Worm (Caenorhabditis elegans) whole organism, young adult: Measurements from ENCODE around the gene srz-90.

Experiments used
- C06A6.2 ChIP-seq: fragments of 200-800 bp; sonication (Bioruptor generic); conservative IDR thresholded peaks from 2 replicates; pipeline ENCODE4 v1.3.6; 2022; ENCODE audit warnings: missing genetic modification characterization, missing compliant biosample characterization
- F10E7.11 ChIP-seq: sonication (generic microtip); optimal IDR thresholded peaks from 2 replicates; lab custom pipeline; 2017; ENCODE audit warnings: mild to moderate bottlenecking, missing genetic modification characterization, moderate library complexity, missing compliant biosample characterization
- F55B11.4 ChIP-seq: sonication (generic microtip); optimal IDR thresholded peaks from 2 replicates; lab custom pipeline; 2016; ENCODE audit warnings: missing compliant biosample characterization, missing genetic modification characterization, borderline replicate concordance; ENCODE audit not compliant: insufficient read depth
- T07F8.4 ChIP-seq: sonication (generic microtip); optimal IDR thresholded peaks from 2 replicates; lab custom pipeline; 2016; ENCODE audit warnings: mild to moderate bottlenecking, missing genetic modification characterization, moderate library complexity, missing compliant biosample characterization
- Y79H2A.3 ChIP-seq: fragments of 200-800 bp; sonication (Bioruptor generic); conservative IDR thresholded peaks from 2 replicates; pipeline ENCODE4 v1.3.6; 2022; ENCODE audit warnings: missing genetic modification reagents, missing genetic modification characterization, missing compliant biosample characterization
- Y95B8A.8 ChIP-seq: fragments of 200-800 bp; sonication (Bioruptor generic); IDR thresholded peaks from 2 replicates; pipeline ENCODE4 v1.3.6; 2022; ENCODE audit warnings: missing genetic modification reagents, missing genetic modification characterization, missing compliant biosample characterization
- ama-1 ChIP-seq, 3 experiments: fragments of 150-350 bp in 1 of 3; sonication (generic microtip) in 2 of 3; optimal IDR thresholded peaks; 2 replicates each; lab custom pipeline; 2014 to 2018; ENCODE audit warnings: missing biosample characterization in 2 of 3, missing genetic modification characterization in 2 of 3, missing genetic modification reagents in 2 of 3
- atf-7 ChIP-seq: sonication (generic microtip); optimal IDR thresholded peaks from 2 replicates; lab custom pipeline; 2017; ENCODE audit warnings: mild to moderate bottlenecking, missing genetic modification characterization, missing compliant biosample characterization
- ceh-40 ChIP-seq: fragments of 200-800 bp; sonication (Bioruptor generic); IDR thresholded peaks from 2 replicates; pipeline ENCODE4 v1.3.6; 2022; ENCODE audit warnings: missing genetic modification characterization, missing compliant biosample characterization
- hlh-26 ChIP-seq: fragments of 200-800 bp; sonication (Bioruptor generic); conservative IDR thresholded peaks from 2 replicates; pipeline ENCODE4 v1.3.6; 2022; ENCODE audit warnings: missing genetic modification reagents, missing genetic modification characterization, missing compliant biosample characterization
- lag-1 ChIP-seq: fragments of 200-800 bp; sonication (Bioruptor generic); IDR thresholded peaks from 2 replicates; pipeline ENCODE4 v1.3.6; 2022; ENCODE audit warnings: missing genetic modification reagents, missing genetic modification characterization, missing compliant biosample characterization
- lin-26 ChIP-seq: fragments of 200-800 bp; sonication (Bioruptor generic); IDR thresholded peaks from 2 replicates; pipeline ENCODE4 v1.3.6; 2022; ENCODE audit warnings: missing genetic modification reagents, missing genetic modification characterization, missing compliant biosample characterization
- lir-1 ChIP-seq: fragments of 200-800 bp; sonication (Bioruptor generic); conservative IDR thresholded peaks from 2 replicates; pipeline ENCODE4 v1.3.6; 2022; ENCODE audit warnings: missing genetic modification reagents, missing genetic modification characterization, missing compliant biosample characterization
- mcd-1 ChIP-seq: fragments of 200-800 bp; sonication (Bioruptor generic); IDR thresholded peaks from 2 replicates; pipeline ENCODE4 v1.3.6; 2022; ENCODE audit warnings: missing genetic modification reagents, missing genetic modification characterization, missing compliant biosample characterization
- mxl-1 ChIP-seq: sonication (generic microtip); optimal IDR thresholded peaks from 2 replicates; lab custom pipeline; 2016; ENCODE audit warnings: missing genetic modification characterization, missing compliant biosample characterization
- somi-1 ChIP-seq: fragments of 200-800 bp; sonication (Bioruptor generic); optimal IDR thresholded peaks from 2 replicates; lab custom pipeline; 2018; ENCODE audit warnings: mild to moderate bottlenecking, missing genetic modification characterization, missing compliant biosample characterization
- zim-3 ChIP-seq: sonication (generic microtip); optimal IDR thresholded peaks from 2 replicates; lab custom pipeline; 2017; ENCODE audit warnings: mild to moderate bottlenecking, missing genetic modification characterization, moderate library complexity, missing compliant biosample characterization

The srz-90 gene

DNA sequence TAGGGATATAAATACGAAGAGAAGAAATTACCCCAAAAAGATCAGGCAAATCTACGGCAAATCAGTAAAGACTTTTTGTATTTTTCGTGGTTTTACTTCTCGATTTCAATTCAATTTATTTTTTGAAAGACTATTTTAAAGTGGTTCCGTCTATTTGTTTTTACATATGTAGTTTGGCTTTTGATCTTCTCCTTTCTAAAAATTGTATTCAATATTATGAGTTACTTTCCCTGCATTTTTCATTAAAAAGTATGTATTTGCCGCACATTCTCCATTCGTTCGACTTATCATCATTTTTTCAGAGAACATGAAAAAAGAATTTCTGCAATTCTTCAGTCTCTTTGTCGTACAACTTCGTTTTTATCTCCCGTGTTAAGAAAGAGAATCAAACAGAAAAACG is 39.0 kb downstream of the srz-90 start, which contains the start of gene C38D9.2:
TSS of gene C38D9.2 (plus strand) at position 301 of the 400 bp plus-strand sequence.
- TF ChIP-seq mcd-1 (GFP tag; lab: Robert Waterston, UW): no peak
- no peak for TF ChIP-seq T07F8.4
- no peak for TF ChIP-seq mxl-1 (tag; lab: Kevin White, UChicago)
- no peak for TF ChIP-seq ama-1 (optimal IDR thresholded peaks at IDR 0.05; lab: Kevin White, UChicago)
- no peak for TF ChIP-seq ama-1 (GFP tag; optimal IDR thresholded peaks at IDR 0.05; lab: Kevin White, UChicago)
- no peak for TF ChIP-seq hlh-26 (GFP tag; lab: Robert Waterston, UW)
- TF ChIP-seq lin-26: no peak
- no peak for TF ChIP-seq Y95B8A.8
- no peak for TF ChIP-seq lir-1 (GFP tag; lab: Robert Waterston, UW)
- no peak for TF ChIP-seq F55B11.4 (tag; lab: Kevin White, UChicago)
- TF ChIP-seq zim-3 (tag; lab: Kevin White, UChicago): no peak
- no peak for TF ChIP-seq atf-7 (tag; lab: Kevin White, UChicago)
- no peak for TF ChIP-seq C06A6.2 (GFP tag; lab: Robert Waterston, UW)
- TF ChIP-seq lag-1 (GFP tag; lab: Robert Waterston, UW): no peak
- TF ChIP-seq F10E7.11: no peak
- no peak for TF ChIP-seq ceh-40 (GFP tag; lab: Robert Waterston, UW)
- no peak for TF ChIP-seq somi-1 (GFP tag; lab: Kevin White, UChicago)
- no peak for TF ChIP-seq Y79H2A.3 (GFP tag; lab: Robert Waterston, UW)
